Worm (Caenorhabditis elegans) whole organism, early embryonic: ENCODE results near the gene H21P03.10.
A peak's percentile ranks its signal among the peaks of the same experiment; 100 is the strongest.

Source experiments
- B0310.2 ChIP-seq: sonication (generic microtip); optimal IDR thresholded peaks from 2 replicates; lab custom pipeline; 2016; ENCODE audit warnings: mild to moderate bottlenecking, missing genetic modification characterization, missing compliant biosample characterization
- F13C5.2 ChIP-seq: sonication (generic microtip); optimal IDR thresholded peaks from 2 replicates; lab custom pipeline; 2017; ENCODE audit warnings: mild to moderate bottlenecking, missing genetic modification characterization, inconsistent platforms, missing compliant biosample characterization
- aly-1 ChIP-seq: sonication (generic microtip); optimal IDR thresholded peaks from 2 replicates; lab custom pipeline; 2016; ENCODE audit warnings: missing genetic modification characterization, missing compliant biosample characterization
- ama-1 ChIP-seq: fragments of 150-350 bp; optimal IDR thresholded peaks from 2 replicates; lab custom pipeline; 2014
- ceh-13 ChIP-seq: fragments of 200-800 bp; sonication (Bioruptor generic); optimal IDR thresholded peaks from 2 replicates; lab custom pipeline; 2018; ENCODE audit warnings: mild to moderate bottlenecking, missing genetic modification characterization, missing compliant biosample characterization
- ceh-36 ChIP-seq: sonication (generic microtip); optimal IDR thresholded peaks from 2 replicates; lab custom pipeline; 2016; ENCODE audit warnings: missing genetic modification characterization, inconsistent platforms, missing compliant biosample characterization
- ets-7 ChIP-seq: sonication (generic microtip); optimal IDR thresholded peaks from 2 replicates; lab custom pipeline; 2016; ENCODE audit warnings: missing genotype, missing genetic modification characterization, missing compliant biosample characterization
- flt-1 ChIP-seq: fragments of 200-800 bp; sonication (Bioruptor generic); IDR thresholded peaks from 2 replicates; pipeline ENCODE4 v1.3.6; 2022; ENCODE audit warnings: missing genetic modification characterization, missing compliant biosample characterization
- hmbx-1 ChIP-seq: sonication (generic microtip); optimal IDR thresholded peaks from 2 replicates; lab custom pipeline; 2016; ENCODE audit warnings: mild to moderate bottlenecking, missing genetic modification characterization, missing compliant biosample characterization
- hmg-4 ChIP-seq: fragments of 200-800 bp; sonication (Bioruptor generic); optimal IDR thresholded peaks from 2 replicates; lab custom pipeline; 2018; ENCODE audit warnings: mild to moderate bottlenecking, missing genetic modification characterization, missing compliant biosample characterization
- hnd-1 ChIP-seq: sonication (generic microtip); optimal IDR thresholded peaks from 2 replicates; lab custom pipeline; 2016; ENCODE audit warnings: missing genetic modification characterization, missing compliant biosample characterization
- pes-1 ChIP-seq: fragments of 200-800 bp; sonication (Bioruptor generic); IDR thresholded peaks from 2 replicates; pipeline ENCODE4 v1.3.6; 2022; ENCODE audit warnings: missing genetic modification reagents, missing genetic modification characterization, missing compliant biosample characterization
- scrt-1 ChIP-seq: fragments of 200-800 bp; sonication (Bioruptor generic); IDR thresholded peaks from 2 replicates; pipeline ENCODE4 v1.3.6; 2022; ENCODE audit warnings: missing genetic modification characterization, missing compliant biosample characterization
- sea-1 ChIP-seq: fragments of 200-800 bp; sonication (Bioruptor generic); conservative IDR thresholded peaks from 2 replicates; pipeline ENCODE4 v1.3.6; 2022; ENCODE audit warnings: missing genetic modification characterization, missing compliant biosample characterization
- tbx-11 ChIP-seq: fragments of 200-800 bp; sonication (Bioruptor generic); IDR thresholded peaks from 2 replicates; pipeline ENCODE4 v1.3.6; 2022; ENCODE audit warnings: missing genetic modification characterization, missing compliant biosample characterization
- tbx-37 ChIP-seq: fragments of 200-800 bp; sonication (Bioruptor generic); conservative IDR thresholded peaks from 2 replicates; pipeline ENCODE4 v1.3.6; 2022; ENCODE audit warnings: missing genetic modification reagents, missing genetic modification characterization, missing compliant biosample characterization
- tra-4 ChIP-seq: sonication (generic microtip); optimal IDR thresholded peaks from 2 replicates; lab custom pipeline; 2017; ENCODE audit warnings: missing genetic modification characterization, missing compliant biosample characterization

The H21P03.10 gene

DNA sequence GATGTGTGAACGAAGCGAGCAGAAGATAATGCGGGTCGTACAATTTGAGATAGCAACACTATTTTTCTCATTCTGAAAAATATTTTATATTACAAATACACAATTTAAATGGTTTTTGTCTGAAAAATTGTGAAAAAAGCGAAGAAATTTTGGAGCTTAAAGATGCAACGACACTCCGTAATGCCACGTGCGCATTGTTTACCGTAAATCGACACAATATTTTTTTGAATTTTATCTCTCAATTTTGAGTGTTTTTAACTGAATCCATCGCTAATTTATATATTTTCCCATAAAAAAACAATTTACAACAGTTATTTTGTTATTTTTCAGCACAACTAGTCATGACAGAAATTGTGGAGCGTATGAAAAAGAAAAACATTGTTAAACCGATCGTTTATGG is 20.4 kb downstream of the H21P03.10 start, which contains the start of the genes M04B2.4 and gfl-1:
TSS of gene M04B2.4 (minus strand) at position 72 of the 400 bp plus-strand sequence.
TSS of gene gfl-1 (plus strand) at position 331 of the 400 bp plus-strand sequence.
- TF ChIP-seq sea-1 = no peak
- no peak for TF ChIP-seq ceh-13 (GFP tag; lab: Kevin White, UChicago)
- TF ChIP-seq flt-1 (GFP tag; lab: Robert Waterston, UW) = no peak
- TF ChIP-seq hmg-4 (GFP tag; lab: Kevin White, UChicago) = no peak
- TF ChIP-seq pes-1 (GFP tag; lab: Robert Waterston, UW) = no peak
- no peak for TF ChIP-seq F13C5.2 (tag; lab: Kevin White, UChicago)
- no peak for TF ChIP-seq ama-1 (lab: Kevin White, UChicago)
- TF ChIP-seq hnd-1 (tag; lab: Kevin White, UChicago) = no peak
- no peak for TF ChIP-seq ets-7 (tag; lab: Kevin White, UChicago)
- no peak for TF ChIP-seq aly-1 (tag; lab: Kevin White, UChicago)
- TF ChIP-seq tbx-37 (GFP tag; lab: Robert Waterston, UW) = no peak
- no peak for TF ChIP-seq tra-4 (tag; lab: Kevin White, UChicago)
- TF ChIP-seq ceh-36 = no peak
- TF ChIP-seq scrt-1 (GFP tag; lab: Robert Waterston, UW) = no peak
- no peak for TF ChIP-seq hmbx-1 (tag; lab: Kevin White, UChicago)
- no peak for TF ChIP-seq B0310.2 (tag; lab: Kevin White, UChicago)
- no peak for TF ChIP-seq tbx-11 (GFP tag; lab: Robert Waterston, UW)

DNA sequence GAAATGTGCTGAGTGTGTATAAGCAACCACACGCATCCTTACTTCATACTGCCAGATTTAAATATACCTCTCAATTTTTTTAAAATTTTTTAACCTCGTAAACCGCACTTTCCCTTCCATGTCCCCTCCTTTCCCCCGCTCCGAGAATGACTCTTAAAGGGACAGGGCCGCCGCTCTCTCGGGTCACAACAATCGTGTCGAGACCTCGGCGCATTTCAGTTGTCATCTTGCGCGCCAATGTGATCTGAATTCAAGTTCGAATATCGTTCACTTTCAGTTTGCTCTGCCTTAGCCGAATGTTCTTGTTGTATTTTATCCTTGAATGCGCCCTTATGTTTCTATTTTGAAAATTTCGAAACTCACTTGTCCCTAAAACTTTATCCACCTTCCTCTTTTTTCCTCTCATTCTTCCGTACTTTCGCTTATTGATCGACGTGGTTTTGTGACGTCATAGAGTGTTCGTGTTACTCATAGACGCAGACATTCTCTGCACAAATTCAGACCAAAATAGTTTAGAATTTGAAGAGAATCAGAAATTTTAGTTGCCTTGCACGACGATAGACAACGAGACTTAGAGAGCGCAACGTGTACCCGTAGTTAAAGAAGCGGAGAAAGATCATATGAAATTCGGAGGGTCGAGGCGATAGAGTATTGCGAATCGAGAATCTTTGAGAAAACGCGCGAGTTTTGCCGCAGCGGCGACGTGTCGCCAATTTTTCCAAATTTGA is 21.9 kb downstream of the H21P03.10 start:
- TF ChIP-seq ama-1 (lab: Kevin White, UChicago) (peak; percentile 12), ceh-36 (no peak)

- TF ChIP-seq tbx-37 (GFP tag; lab: Robert Waterston, UW) (no peak), ama-1 (lab: Kevin White, UChicago) (no peak), hnd-1 (tag; lab: Kevin White, UChicago) (no peak), sea-1 (no peak), tbx-11 (GFP tag; lab: Robert Waterston, UW) (no peak), F13C5.2 (tag; lab: Kevin White, UChicago) (no peak), tra-4 (tag; lab: Kevin White, UChicago) (no peak), flt-1 (GFP tag; lab: Robert Waterston, UW) (no peak), B0310.2 (tag; lab: Kevin White, UChicago) (no peak), scrt-1 (GFP tag; lab: Robert Waterston, UW) (no peak), ceh-13 (GFP tag; lab: Kevin White, UChicago) (no peak), ceh-36 (no peak), pes-1 (GFP tag; lab: Robert Waterston, UW) (no peak; the same call in 1 of the 2 replicates)
Measured at ce11 chrIV:11523685-11524084, 23.2 kb downstream of the H21P03.10 start.

DNA sequence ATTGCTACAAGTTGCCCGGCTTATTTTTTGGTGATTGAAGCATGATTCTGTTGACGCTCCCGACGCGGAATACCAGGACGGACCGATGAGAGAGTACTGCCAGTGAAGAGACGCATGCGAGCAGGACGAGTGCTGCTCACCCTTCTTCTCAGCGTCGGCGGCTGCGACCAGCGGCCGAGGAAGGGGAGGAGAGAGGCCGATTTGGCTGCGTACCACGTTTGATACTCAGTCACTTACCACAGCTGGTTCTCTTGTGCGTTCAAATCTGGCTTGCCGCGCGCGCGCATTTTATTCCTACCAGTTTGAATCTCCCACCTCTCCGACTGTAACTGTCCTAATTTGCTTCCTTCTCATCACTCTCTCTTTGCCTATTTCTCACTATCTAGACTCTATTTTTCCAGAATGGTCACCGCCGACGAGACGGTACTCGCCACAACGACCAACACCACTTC is 23.7 kb downstream of the H21P03.10 start, which contains the start of gene mep-1:
TSS of gene mep-1 (plus strand) at position 402 of the 452 bp plus-strand sequence.
- TF ChIP-seq hmg-4 (GFP tag; lab: Kevin White, UChicago) (no peak), pes-1 (GFP tag; lab: Robert Waterston, UW) (peak; percentile 58)

ce11 chrIV:11526189-11526588 is 25.7 kb downstream of the H21P03.10 start:
- TF ChIP-seq ama-1 (lab: Kevin White, UChicago) (no peak), F13C5.2 (tag; lab: Kevin White, UChicago) (no peak), scrt-1 (GFP tag; lab: Robert Waterston, UW) (no peak), tbx-37 (GFP tag; lab: Robert Waterston, UW) (no peak), hmg-4 (GFP tag; lab: Kevin White, UChicago) (no peak), hnd-1 (tag; lab: Kevin White, UChicago) (no peak), hmbx-1 (tag; lab: Kevin White, UChicago) (no peak), ceh-36 (no peak), flt-1 (GFP tag; lab: Robert Waterston, UW) (no peak), aly-1 (tag; lab: Kevin White, UChicago) (no peak), pes-1 (GFP tag; lab: Robert Waterston, UW) (no peak)

DNA sequence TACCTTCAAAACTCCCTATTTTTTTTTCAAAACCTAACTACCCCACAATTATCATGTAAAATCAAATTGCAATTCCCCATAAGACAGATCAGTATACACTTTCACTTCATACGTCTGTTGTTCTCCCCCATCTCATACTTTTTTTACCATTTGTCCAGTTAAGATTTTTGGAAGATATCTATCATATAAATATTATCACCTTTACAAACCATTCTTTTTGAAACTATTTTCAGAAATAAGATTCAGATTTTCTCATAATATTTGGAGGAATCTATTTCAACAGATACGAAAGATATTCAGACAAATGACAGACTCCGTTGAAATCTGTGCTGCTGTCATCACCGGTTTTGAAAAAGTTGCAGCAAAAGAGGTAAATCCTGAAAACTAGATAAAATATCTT is 27.2 kb downstream of the H21P03.10 start, which contains the start of gene M04B2.2:
TSS of gene M04B2.2 (plus strand) at position 301 of the 400 bp plus-strand sequence.
- TF ChIP-seq sea-1 (no peak), ceh-13 (GFP tag; lab: Kevin White, UChicago) (no peak), hmbx-1 (tag; lab: Kevin White, UChicago) (no peak), hnd-1 (tag; lab: Kevin White, UChicago) (no peak), pes-1 (GFP tag; lab: Robert Waterston, UW) (no peak), tbx-11 (GFP tag; lab: Robert Waterston, UW) (no peak), ceh-36 (no peak), ama-1 (lab: Kevin White, UChicago) (no peak), aly-1 (tag; lab: Kevin White, UChicago) (no peak), tbx-37 (GFP tag; lab: Robert Waterston, UW) (no peak), F13C5.2 (tag; lab: Kevin White, UChicago) (no peak), scrt-1 (GFP tag; lab: Robert Waterston, UW) (no peak), B0310.2 (tag; lab: Kevin White, UChicago) (no peak)

- TF ChIP-seq flt-1 (GFP tag; lab: Robert Waterston, UW) (no peak), aly-1 (tag; lab: Kevin White, UChicago) (no peak), sea-1 (no peak), tra-4 (tag; lab: Kevin White, UChicago) (no peak), tbx-37 (GFP tag; lab: Robert Waterston, UW) (no peak), ets-7 (tag; lab: Kevin White, UChicago) (no peak), ceh-36 (no peak), hnd-1 (tag; lab: Kevin White, UChicago) (no peak), tbx-11 (GFP tag; lab: Robert Waterston, UW) (no peak), hmbx-1 (tag; lab: Kevin White, UChicago) (no peak), scrt-1 (GFP tag; lab: Robert Waterston, UW) (no peak), B0310.2 (tag; lab: Kevin White, UChicago) (no peak), F13C5.2 (tag; lab: Kevin White, UChicago) (no peak), hmg-4 (GFP tag; lab: Kevin White, UChicago) (no peak), pes-1 (GFP tag; lab: Robert Waterston, UW) (no peak), ama-1 (lab: Kevin White, UChicago) (no peak), ceh-13 (GFP tag; lab: Kevin White, UChicago) (no peak)
Measured at ce11 chrIV:11548671-11549070, 48.1 kb downstream of the H21P03.10 start, which contains the start of gene M04B2.7. M04B2.7 (minus strand) TSS chrIV:11548771.
